Worm (Caenorhabditis elegans) whole organism, late embryonic: ENCODE data around the gene Y57E12AL.2.

Experiments
- hlh-6 ChIP-seq: sonication (generic microtip); optimal IDR thresholded peaks from 2 replicates; lab custom pipeline; 2016; ENCODE audit warnings: missing genotype, missing genetic modification characterization, missing compliant biosample characterization
- ttx-3 ChIP-seq: sonication (generic microtip); optimal IDR thresholded peaks from 2 replicates; lab custom pipeline; 2016; ENCODE audit warnings: missing genetic modification reagents, missing genetic modification characterization, missing compliant biosample characterization
- unc-42 ChIP-seq: sonication (generic microtip); optimal IDR thresholded peaks from 2 replicates; lab custom pipeline; 2016; ENCODE audit warnings: missing genotype, missing genetic modification characterization, missing compliant biosample characterization

The Y57E12AL.2 gene

DNA sequence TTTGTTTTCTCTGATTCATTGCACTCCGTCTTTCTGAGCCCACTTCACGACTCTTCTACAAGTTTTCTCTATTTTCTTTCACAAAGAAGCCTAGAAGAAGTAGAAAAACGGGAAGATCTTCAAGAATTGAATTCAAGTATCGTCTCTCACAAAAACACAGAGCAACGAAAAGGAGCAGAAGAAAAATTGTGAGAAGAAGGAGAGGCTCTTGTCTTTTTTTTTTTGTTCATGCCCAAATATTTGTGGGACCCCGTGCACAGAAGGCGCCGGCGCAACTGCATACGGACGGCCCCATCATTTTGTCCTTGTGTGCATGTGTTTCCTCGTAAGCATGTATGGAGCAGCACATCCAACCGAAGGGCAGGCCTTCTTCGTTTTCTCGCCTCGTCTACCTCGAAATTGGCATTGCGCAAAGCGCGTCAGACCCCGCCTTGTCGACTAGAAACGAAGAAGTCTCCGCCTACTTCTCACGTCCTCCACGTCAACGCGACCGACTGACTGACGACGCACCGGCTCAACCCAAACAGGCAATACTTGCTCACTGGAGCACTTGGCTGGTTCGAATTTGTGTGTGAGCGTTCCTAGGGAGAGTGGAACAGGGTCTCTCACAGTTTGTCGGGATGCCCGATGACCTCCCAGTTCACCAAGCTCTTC lies 48.7 kb downstream of the Y57E12AL.2 start:
- TF ChIP-seq unc-42 (tag; lab: Kevin White, UChicago) (peak; percentile 37), ttx-3 (tag; lab: Kevin White, UChicago) (no peak), hlh-6 (tag; lab: Kevin White, UChicago) (peak; percentile 34)
